Fruit fly (Drosophila melanogaster) whole organism, adult: ENCODE data around the gene Iru.

Experiments
- CG11617 ChIP-seq: fragments of 200-800 bp; sonication (Bioruptor generic); optimal IDR thresholded peaks from 2 replicates; lab custom pipeline; 2017; ENCODE audit warnings: mild to moderate bottlenecking, missing biosample characterization, missing genetic modification reagents, missing genetic modification characterization
- CG12768 ChIP-seq: fragments of 200-800 bp; sonication (Bioruptor generic); optimal IDR thresholded peaks from 2 replicates; lab custom pipeline; 2017; ENCODE audit warnings: missing biosample characterization, missing genetic modification characterization, mild to moderate bottlenecking, moderate library complexity, missing genetic modification reagents
- CG33017 ChIP-seq: fragments of 200-800 bp; sonication (Bioruptor generic); optimal IDR thresholded peaks from 2 replicates; lab custom pipeline; 2018; ENCODE audit warnings: missing biosample characterization, mild to moderate bottlenecking, missing genetic modification characterization, moderate library complexity
- CG5204 ChIP-seq: fragments of 200-800 bp; sonication (Bioruptor generic); optimal IDR thresholded peaks from 2 replicates; lab custom pipeline; 2016; ENCODE audit warnings: missing biosample characterization, missing genetic modification characterization
- CG7045 ChIP-seq: fragments of 200-800 bp; sonication (Bioruptor generic); optimal IDR thresholded peaks from 2 replicates; lab custom pipeline; 2017; ENCODE audit warnings: missing biosample characterization, mild to moderate bottlenecking, missing genetic modification characterization
- Crg-1 ChIP-seq: fragments of 200-800 bp; sonication (Bioruptor generic); optimal IDR thresholded peaks from 2 replicates; lab custom pipeline; 2016; ENCODE audit warnings: missing biosample characterization, missing genetic modification characterization
- Hr96 ChIP-seq: fragments of 200-800 bp; sonication (Bioruptor generic); optimal IDR thresholded peaks from 2 replicates; lab custom pipeline; 2016; ENCODE audit warnings: missing biosample characterization, missing genetic modification characterization
- bab1 ChIP-seq: fragments of 200-800 bp; sonication (Bioruptor generic); optimal IDR thresholded peaks from 3 replicates; lab custom pipeline; 2019; ENCODE audit warnings: missing biosample characterization, mild to moderate bottlenecking, missing genetic modification characterization, moderate library complexity
- cic ChIP-seq: fragments of 200-800 bp; sonication (Bioruptor generic); optimal IDR thresholded peaks from 2 replicates; lab custom pipeline; 2017; ENCODE audit warnings: missing biosample characterization, mild to moderate bottlenecking, missing genetic modification characterization, moderate library complexity
- kay ChIP-seq: fragments of 200-800 bp; sonication (Bioruptor generic); peaks from one replicate; lab custom pipeline; 2016; ENCODE audit warnings: missing biosample characterization, missing genetic modification characterization, borderline replicate concordance
- pad ChIP-seq: fragments of 200-800 bp; sonication (Bioruptor generic); optimal IDR thresholded peaks from 3 replicates; lab custom pipeline; 2017; ENCODE audit warnings: missing biosample characterization, missing genetic modification characterization, mild to moderate bottlenecking, moderate library complexity, missing genetic modification reagents
- tj ChIP-seq: fragments of 200-800 bp; sonication (Bioruptor generic); optimal IDR thresholded peaks from 3 replicates; lab custom pipeline; 2017; ENCODE audit warnings: missing biosample characterization, mild to moderate bottlenecking, missing genetic modification characterization, moderate library complexity
- toe ChIP-seq: fragments of 200-800 bp; sonication (Bioruptor generic); optimal IDR thresholded peaks from 2 replicates; lab custom pipeline; 2016; ENCODE audit warnings: missing biosample characterization, missing genetic modification characterization

- no peak for TF ChIP-seq CG11617 (GFP tag; lab: Kevin White, UChicago)
- TF ChIP-seq Hr96 (GFP tag; lab: Kevin White, UChicago), result no peak
- no peak for TF ChIP-seq Crg-1 (GFP tag; lab: Kevin White, UChicago)
- no peak for TF ChIP-seq CG7045 (GFP tag; lab: Kevin White, UChicago)
- TF ChIP-seq bab1 (GFP tag; lab: Kevin White, UChicago), result no peak
- no peak for TF ChIP-seq tj (GFP tag; lab: Kevin White, UChicago)
- no peak for TF ChIP-seq cic (GFP tag; lab: Kevin White, UChicago)
- TF ChIP-seq pad, result no peak
- TF ChIP-seq kay (GFP tag; lab: Kevin White, UChicago), result no peak
- no peak for TF ChIP-seq CG12768 (GFP tag; lab: Kevin White, UChicago)
- TF ChIP-seq toe (GFP tag; lab: Kevin White, UChicago), result no peak
- TF ChIP-seq CG5204, result no peak
- TF ChIP-seq CG33017, result no peak
Measured at dm6 chr3R:8957739-8958138, 48.5 kb upstream of the Iru start.
